Fruit fly (Drosophila melanogaster): ENCODE results near the gene AOX2.

AOX2 gene

dm6 chr3R:15580719-15581118 is 38.5 kb upstream of the AOX2 start (continued):
- TF ChIP-seq CG4424 (GFP tag; optimal IDR thresholded peaks at IDR 0.05) (peak; percentile 18), D19A (tag; optimal IDR thresholded peaks at IDR 0.05) (peak; percentile 38), bsh (GFP tag; optimal IDR thresholded peaks at IDR 0.05) (peak in 1 of 2 experiments; percentile 30), trem (tag; optimal IDR thresholded peaks at IDR 0.05) (peak; percentile 3), Drgx (GFP tag; IDR thresholded peaks at IDR 0.05) (no peak), Spps (tag; optimal IDR thresholded peaks at IDR 0.05) (peak; percentile 8), Taf1 (GFP tag; IDR thresholded peaks at IDR 0.05) (no peak), CG2712 (tag; optimal IDR thresholded peaks at IDR 0.05) (peak; percentile 67), phol (tag; optimal IDR thresholded peaks at IDR 0.05) (peak; percentile 44), CG1603 (tag; optimal IDR thresholded peaks at IDR 0.05) (peak; percentile 6), CG4360 (GFP tag; IDR thresholded peaks at IDR 0.05) (0 out of 2 replicates have a peak, but pooled peaks have one; percentile 6), CG2678 (tag; optimal IDR thresholded peaks at IDR 0.05) (peak; percentile 15), Myb (GFP tag; optimal IDR thresholded peaks at IDR 0.05) (no peak), CG10274 (GFP tag; optimal IDR thresholded peaks at IDR 0.05) (peak; percentile 97), CG9727 (GFP tag; optimal IDR thresholded peaks at IDR 0.05) (peak; percentile 43), CoRest (tag; optimal IDR thresholded peaks at IDR 0.05) (peak; percentile 24), CG18262 (tag; optimal IDR thresholded peaks at IDR 0.05) (peak; percentile 64), CG10267 (tag; optimal IDR thresholded peaks at IDR 0.05) (peak; percentile 43), Lhr (GFP tag; optimal IDR thresholded peaks at IDR 0.05) (peak; percentile 12), NFAT (GFP tag; IDR thresholded peaks at IDR 0.05) (no peak), tin (GFP tag; optimal IDR thresholded peaks at IDR 0.05) (peak; percentile 8), CG30403 (GFP tag; optimal IDR thresholded peaks at IDR 0.05) (peak; percentile 13), Dfd (GFP tag; optimal IDR thresholded peaks at IDR 0.05) (no peak), ato (GFP tag; IDR thresholded peaks at IDR 0.05; ENCODE audit: partially characterized antibody) (no peak), CG10565 (GFP tag; optimal IDR thresholded peaks at IDR 0.05) (no peak), Dp (GFP tag; optimal IDR thresholded peaks at IDR 0.05) (no peak), nmo (GFP tag; optimal IDR thresholded peaks at IDR 0.05) (peak; percentile 33), dmrt11E (tag; optimal IDR thresholded peaks at IDR 0.05) (peak; percentile 75), chif (GFP tag; optimal IDR thresholded peaks at IDR 0.05) (peak in 1 of 2 experiments; percentile 50), Oli (tag; optimal IDR thresholded peaks at IDR 0.05) (peak; percentile 22), CG11504 (tag; optimal IDR thresholded peaks at IDR 0.05) (peak; percentile 26), CG10979 (tag; optimal IDR thresholded peaks at IDR 0.05) (peak; percentile 61), gem (tag; optimal IDR thresholded peaks at IDR 0.05) (peak; percentile 49)

- TF ChIP-seq Kr (GFP tag; optimal IDR thresholded peaks at IDR 0.05) = peak; percentile 51
- peak; percentile 72 for TF ChIP-seq Ets65A (GFP tag)
- TF ChIP-seq CG2875 (GFP tag; optimal IDR thresholded peaks at IDR 0.05) = no peak
Measured at dm6 chr3R:15579693-15580092, 37.5 kb upstream of the AOX2 start.

dm6 chr3R:15568569-15568968 is 26.4 kb upstream of the AOX2 start:
- no peak for TF ChIP-seq CG33213 (GFP tag; optimal IDR thresholded peaks at IDR 0.05)
- TF ChIP-seq CG13894 (tag; optimal IDR thresholded peaks at IDR 0.05) = no peak
- TF ChIP-seq YL-1 (GFP tag; optimal IDR thresholded peaks at IDR 0.05) = no peak
- no peak for TF ChIP-seq fd3F (GFP tag; optimal IDR thresholded peaks at IDR 0.05)
- TF ChIP-seq ci (GFP tag; IDR thresholded peaks at IDR 0.05) = no peak
- no peak for TF ChIP-seq Doc2 (GFP tag; IDR thresholded peaks at IDR 0.05)
- TF ChIP-seq her (GFP tag; optimal IDR thresholded peaks at IDR 0.05) = no peak
- TF ChIP-seq dmrt11E (tag; optimal IDR thresholded peaks at IDR 0.05) = peak; percentile 1
- no peak for TF ChIP-seq zen2 (GFP tag; IDR thresholded peaks at IDR 0.05; ENCODE audit: partially characterized antibody)
- TF ChIP-seq Drgx (GFP tag; IDR thresholded peaks at IDR 0.05) = peak; percentile 40; the same call in 1 of the 2 replicates
- no peak for TF ChIP-seq ken (GFP tag; IDR thresholded peaks at IDR 0.05)
- TF ChIP-seq ro (GFP tag; IDR thresholded peaks at IDR 0.05) = no peak
- no peak for TF ChIP-seq zf30C (GFP tag; optimal IDR thresholded peaks at IDR 0.05)
- no peak for TF ChIP-seq Atf3 (GFP tag; optimal IDR thresholded peaks at IDR 0.05)
- TF ChIP-seq sens (GFP tag) = peak; percentile 50
- TF ChIP-seq CTCF (GFP tag; optimal IDR thresholded peaks at IDR 0.05) = no peak
- no peak for TF ChIP-seq pb (GFP tag; optimal IDR thresholded peaks at IDR 0.05)

Measured in whole organism, embryonic.